Fruit fly (Drosophila melanogaster): ENCODE data around the gene cni.

DNA sequence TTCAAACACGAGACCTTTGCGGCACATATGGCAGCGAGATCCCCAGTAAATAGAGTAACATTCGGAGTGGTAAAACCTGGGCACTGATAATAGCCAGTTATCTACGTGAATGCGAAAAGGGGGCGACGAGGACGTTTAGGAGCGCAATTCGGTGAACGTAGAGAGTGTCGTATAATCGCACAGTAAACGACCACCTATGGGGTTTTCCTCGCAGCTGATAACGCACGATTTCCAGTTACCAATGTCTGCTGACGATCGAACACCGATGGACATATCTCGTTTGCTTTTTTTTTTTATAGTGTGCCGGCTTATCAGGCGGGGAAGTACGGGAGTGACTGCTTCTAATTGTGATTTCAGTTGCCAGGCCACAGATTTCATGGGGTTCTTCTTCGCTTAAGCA is 9.2 kb upstream of the cni start:
- no peak for TF ChIP-seq CG32121 (GFP tag; IDR thresholded peaks at IDR 0.05)
- TF ChIP-seq Pif1B (GFP tag; optimal IDR thresholded peaks at IDR 0.05): no peak
- no peak for TF ChIP-seq rn (GFP tag; IDR thresholded peaks at IDR 0.05)
- TF ChIP-seq Pif1A (GFP tag; optimal IDR thresholded peaks at IDR 0.05): no peak
- no peak for TF ChIP-seq CG8301 (tag; optimal IDR thresholded peaks at IDR 0.05)
- TF ChIP-seq EcR (GFP tag; optimal IDR thresholded peaks at IDR 0.05): no peak
- no peak for TF ChIP-seq fd96Ca (GFP tag; IDR thresholded peaks at IDR 0.05)
- TF ChIP-seq Ets98B (GFP tag; IDR thresholded peaks at IDR 0.05): no peak
- TF ChIP-seq CG12605 (GFP tag; IDR thresholded peaks at IDR 0.05): no peak

Measured in whole organism, pupa.